Fruit fly (Drosophila melanogaster): ENCODE results near the gene Polr3F.
A peak's percentile ranks its signal among the peaks of the same experiment; 100 is the strongest.

The Polr3F gene

DNA sequence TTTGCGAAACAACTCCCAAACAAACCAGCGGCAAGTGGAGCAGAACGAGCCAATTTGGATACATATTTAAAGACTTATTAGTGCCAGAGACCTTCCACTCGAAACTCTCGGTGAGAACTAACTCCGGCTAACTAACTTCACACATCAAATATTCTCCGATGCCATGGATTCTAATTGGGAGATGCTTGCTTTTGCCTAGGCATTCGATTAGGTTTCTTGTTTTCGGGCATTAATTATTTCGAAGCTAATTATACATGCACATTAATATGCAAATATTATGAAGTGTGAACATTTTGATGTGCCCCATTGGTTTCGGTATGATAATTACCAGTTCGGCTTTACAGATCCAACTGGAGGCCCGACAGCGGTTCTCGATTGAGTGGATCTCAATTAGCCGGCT is 25.0 kb downstream of the Polr3F start, which contains the start of gene CG5386:
Gene CG5386, minus strand, starts transcription at position 101 of the 400 bp plus-strand sequence.
- TF ChIP-seq Eip78C (GFP tag) (no peak), salr (GFP tag; optimal IDR thresholded peaks at IDR 0.05) (no peak), CG6276 (GFP tag; optimal IDR thresholded peaks at IDR 0.05) (no peak), Smox (GFP tag; optimal IDR thresholded peaks at IDR 0.05) (no peak), CG32006 (GFP tag; optimal IDR thresholded peaks at IDR 0.05) (no peak), svp (GFP tag) (no peak), CG10669 (GFP tag; optimal IDR thresholded peaks at IDR 0.05) (no peak), Hr38 (GFP tag; optimal IDR thresholded peaks at IDR 0.05) (no peak), CG6792 (GFP tag; optimal IDR thresholded peaks at IDR 0.05) (no peak), Eip93F (GFP tag; optimal IDR thresholded peaks at IDR 0.05) (no peak), CG6163 (GFP tag; IDR thresholded peaks at IDR 0.05) (no peak), dsx (GFP tag; optimal IDR thresholded peaks at IDR 0.05; ENCODE audit: poor library complexity, severe bottlenecking) (no peak), CG8319 (GFP tag; optimal IDR thresholded peaks at IDR 0.05) (no peak), Hr4 (GFP tag; optimal IDR thresholded peaks at IDR 0.05) (no peak), Met (GFP tag; optimal IDR thresholded peaks at IDR 0.05) (no peak), achi (GFP tag; optimal IDR thresholded peaks at IDR 0.05) (no peak), CG3919 (GFP tag; optimal IDR thresholded peaks at IDR 0.05) (no peak), ss (GFP tag; optimal IDR thresholded peaks at IDR 0.05) (no peak)

DNA sequence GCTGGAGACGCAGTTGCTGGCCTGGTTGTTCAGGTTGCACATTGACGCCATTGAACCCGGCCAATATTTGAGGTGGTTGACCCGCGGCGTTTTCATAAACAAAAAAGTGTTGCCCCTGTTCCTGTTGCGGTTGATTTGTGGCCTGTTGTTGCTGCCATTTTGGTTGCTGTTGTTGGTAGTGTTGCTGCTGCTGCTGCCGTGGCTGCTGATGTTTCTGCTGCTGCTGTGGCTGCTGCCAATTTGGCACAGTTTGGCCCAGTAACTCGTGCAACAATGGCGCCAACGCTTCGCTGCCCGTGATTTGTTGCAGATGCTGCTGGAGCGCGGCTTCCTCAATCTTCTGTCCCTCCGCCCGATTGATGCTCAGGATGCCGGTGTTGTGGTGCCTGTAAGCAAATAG is 25.5 kb downstream of the Polr3F start:
- TF ChIP-seq CG16779 (tag; optimal IDR thresholded peaks at IDR 0.05) (no peak), CG31627 (GFP tag; optimal IDR thresholded peaks at IDR 0.05) (no peak), topi (GFP tag; optimal IDR thresholded peaks at IDR 0.05) (no peak), Smox (GFP tag; optimal IDR thresholded peaks at IDR 0.05) (no peak), spab (GFP tag; optimal IDR thresholded peaks at IDR 0.05) (no peak), Sox14 (GFP tag; optimal IDR thresholded peaks at IDR 0.05) (no peak), achi (GFP tag; optimal IDR thresholded peaks at IDR 0.05) (no peak), Ets21C (GFP tag; optimal IDR thresholded peaks at IDR 0.05) (no peak), CG15336 (GFP tag; IDR thresholded peaks at IDR 0.05) (no peak), CG10669 (GFP tag; optimal IDR thresholded peaks at IDR 0.05) (no peak), lz (GFP tag; optimal IDR thresholded peaks at IDR 0.05) (no peak), CG4318 (GFP tag; optimal IDR thresholded peaks at IDR 0.05) (no peak), Eip93F (GFP tag; optimal IDR thresholded peaks at IDR 0.05) (no peak), CG9139 (GFP tag; optimal IDR thresholded peaks at IDR 0.05) (no peak), CG1621 (tag; optimal IDR thresholded peaks at IDR 0.05) (no peak), fd85E (GFP tag; optimal IDR thresholded peaks at IDR 0.05) (no peak), CG34406 (GFP tag; optimal IDR thresholded peaks at IDR 0.05) (no peak), Hr39 (GFP tag; optimal IDR thresholded peaks at IDR 0.05) (no peak), Lpt (GFP tag; optimal IDR thresholded peaks at IDR 0.05) (no peak), cyc (GFP tag; optimal IDR thresholded peaks at IDR 0.05) (no peak)

DNA sequence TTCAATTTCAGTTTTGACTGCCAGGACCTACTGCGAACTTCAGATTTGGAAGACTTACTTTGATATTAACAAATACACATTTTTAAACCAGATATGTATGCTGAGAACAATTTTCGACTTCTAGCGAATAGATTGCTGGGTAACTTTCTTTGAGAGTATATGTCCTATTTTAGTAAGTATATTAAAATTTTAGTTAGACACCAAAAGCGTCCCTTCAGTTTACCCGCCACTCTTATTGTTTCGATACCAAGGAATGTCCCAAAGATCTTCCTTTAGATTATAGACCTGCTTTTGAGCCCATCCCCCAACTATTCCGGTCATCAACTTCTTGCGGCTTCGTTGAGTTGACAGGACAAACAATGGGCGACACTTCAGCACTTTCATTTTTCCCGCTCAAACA is 27.0 kb downstream of the Polr3F start, which contains the start of gene CG5388:
Gene CG5388, minus strand, starts transcription at position 101 of the 400 bp plus-strand sequence.
- TF ChIP-seq lz (GFP tag; optimal IDR thresholded peaks at IDR 0.05) (no peak), CG9139 (GFP tag; optimal IDR thresholded peaks at IDR 0.05) (no peak), OdsH (GFP tag; optimal IDR thresholded peaks at IDR 0.05) (no peak), CG10631 (GFP tag; optimal IDR thresholded peaks at IDR 0.05) (no peak), CG34406 (GFP tag; optimal IDR thresholded peaks at IDR 0.05) (no peak), topi (GFP tag; optimal IDR thresholded peaks at IDR 0.05) (no peak), CG31627 (GFP tag; optimal IDR thresholded peaks at IDR 0.05) (no peak), Smox (GFP tag; optimal IDR thresholded peaks at IDR 0.05) (no peak), Ets21C (GFP tag; optimal IDR thresholded peaks at IDR 0.05) (no peak), achi (GFP tag; optimal IDR thresholded peaks at IDR 0.05) (no peak), CG8319 (GFP tag; optimal IDR thresholded peaks at IDR 0.05) (no peak)

DNA sequence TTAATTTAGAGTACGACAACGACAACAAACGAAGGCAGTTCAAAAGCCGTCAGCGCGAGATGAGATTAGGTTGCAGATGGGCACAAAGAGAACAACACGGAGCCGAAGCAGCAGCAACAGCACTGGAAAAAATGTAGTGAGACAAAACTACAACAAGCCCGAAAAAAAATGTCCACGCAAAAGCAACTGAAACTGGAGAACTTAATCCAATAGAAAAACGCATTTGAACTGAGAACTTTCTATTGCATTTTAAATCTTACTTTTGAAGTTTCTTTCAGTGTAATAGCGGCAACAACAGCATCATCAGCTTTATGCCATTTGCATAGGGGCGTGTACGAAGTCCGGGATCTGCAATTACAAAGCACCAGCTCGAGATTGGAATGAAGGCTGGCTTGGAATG is 27.7 kb downstream of the Polr3F start:
- TF ChIP-seq CG1621 (tag; optimal IDR thresholded peaks at IDR 0.05): peak; percentile 58
- peak; percentile 62 for TF ChIP-seq achi (GFP tag; optimal IDR thresholded peaks at IDR 0.05)
- peak; percentile 39 for TF ChIP-seq Ets21C (GFP tag; optimal IDR thresholded peaks at IDR 0.05)
- TF ChIP-seq Sox15 (GFP tag; optimal IDR thresholded peaks at IDR 0.05): peak; percentile 54
- TF ChIP-seq CG15336 (GFP tag; IDR thresholded peaks at IDR 0.05): peak; percentile 29; the same call in 1 of the 2 replicates
- peak; percentile 52 for TF ChIP-seq CG8319 (GFP tag; optimal IDR thresholded peaks at IDR 0.05)
- peak; percentile 56 for TF ChIP-seq CG34406 (GFP tag; optimal IDR thresholded peaks at IDR 0.05)
- TF ChIP-seq CG3032 (tag; optimal IDR thresholded peaks at IDR 0.05): no peak
- TF ChIP-seq CG31627 (GFP tag; optimal IDR thresholded peaks at IDR 0.05): peak; percentile 63
- peak; percentile 48 for TF ChIP-seq CG8632 (GFP tag; optimal IDR thresholded peaks at IDR 0.05)
- TF ChIP-seq CG6854 (GFP tag; optimal IDR thresholded peaks at IDR 0.05): peak; percentile 11
- peak; percentile 64 for TF ChIP-seq OdsH (GFP tag; optimal IDR thresholded peaks at IDR 0.05)
- peak; percentile 59 for TF ChIP-seq Sox14 (GFP tag; optimal IDR thresholded peaks at IDR 0.05)
- peak; percentile 62 for TF ChIP-seq Hr39 (GFP tag; optimal IDR thresholded peaks at IDR 0.05)
- TF ChIP-seq CG32006 (GFP tag; optimal IDR thresholded peaks at IDR 0.05): peak; percentile 56
- peak; percentile 79 for TF ChIP-seq CG6163 (GFP tag; IDR thresholded peaks at IDR 0.05)
- no peak for TF ChIP-seq Eip93F (GFP tag; optimal IDR thresholded peaks at IDR 0.05)
- TF ChIP-seq Lpt (GFP tag; optimal IDR thresholded peaks at IDR 0.05): peak; percentile 26
- peak; percentile 68 for TF ChIP-seq Eip75B (GFP tag; optimal IDR thresholded peaks at IDR 0.05)
- peak in 1 of 2 experiments; percentile 70 for TF ChIP-seq ss (GFP tag; optimal IDR thresholded peaks at IDR 0.05)
- peak; percentile 66 for TF ChIP-seq Met (GFP tag; optimal IDR thresholded peaks at IDR 0.05)
- peak; percentile 90 for TF ChIP-seq Eip78C (GFP tag)
- TF ChIP-seq fkh (GFP tag; optimal IDR thresholded peaks at IDR 0.05): no peak
- peak; percentile 30 for TF ChIP-seq vri (GFP tag; optimal IDR thresholded peaks at IDR 0.05)
- TF ChIP-seq CG6792 (GFP tag; optimal IDR thresholded peaks at IDR 0.05): peak; percentile 63
